Worm (Caenorhabditis elegans): ENCODE results near the gene C27A7.5.
A peak's percentile ranks its signal among the peaks of the same experiment; 100 is the strongest.

The C27A7.5 gene

ce11 chrV:12162220-12162619, at the start of gene C27A7.5:
Gene C27A7.5, minus strand, starts transcription at chrV:12162320.
- TF ChIP-seq unc-39 (tag; optimal IDR thresholded peaks at IDR 0.05) (no peak), egl-27 (tag; optimal IDR thresholded peaks at IDR 0.05) (no peak), unc-55 (GFP tag; optimal IDR thresholded peaks at IDR 0.05) (no peak), blmp-1 (tag; optimal IDR thresholded peaks at IDR 0.05; ENCODE audit: insufficient read depth) (no peak), mbf-1 (tag; optimal IDR thresholded peaks at IDR 0.05) (no peak), C34F6.9 (tag; optimal IDR thresholded peaks at IDR 0.05) (no peak), elt-1 (tag; optimal IDR thresholded peaks at IDR 0.05) (no peak), sem-4 (tag; optimal IDR thresholded peaks at IDR 0.05) (no peak), nhr-23 (tag; optimal IDR thresholded peaks at IDR 0.05) (no peak), lin-39 (tag; optimal IDR thresholded peaks at IDR 0.05) (no peak), nhr-25 (tag; optimal IDR thresholded peaks at IDR 0.05) (no peak), mdl-1 (tag; optimal IDR thresholded peaks at IDR 0.05) (no peak), alr-1 (tag; optimal IDR thresholded peaks at IDR 0.05) (no peak), R02D3.7 (tag; optimal IDR thresholded peaks at IDR 0.05) (no peak), unc-62 (GFP tag; optimal IDR thresholded peaks at IDR 0.05) (no peak), mab-5 (tag; optimal IDR thresholded peaks at IDR 0.05) (no peak), gmeb-1 (tag; optimal IDR thresholded peaks at IDR 0.05) (no peak), nhr-10 (tag; optimal IDR thresholded peaks at IDR 0.05) (no peak), crh-2 (tag; optimal IDR thresholded peaks at IDR 0.05) (no peak)

- TF ChIP-seq nhr-12 (tag; optimal IDR thresholded peaks at IDR 0.05) (no peak), egl-27 (tag; optimal IDR thresholded peaks at IDR 0.05) (no peak), nhr-77 (tag; optimal IDR thresholded peaks at IDR 0.05) (no peak), sma-9 (GFP tag; optimal IDR thresholded peaks at IDR 0.05) (no peak), sma-9 (tag; optimal IDR thresholded peaks at IDR 0.05) (no peak), lsy-2 (tag; optimal IDR thresholded peaks at IDR 0.05) (no peak), nhr-129 (tag; optimal IDR thresholded peaks at IDR 0.05) (peak; percentile 23), ztf-1 (GFP tag; conservative IDR thresholded peaks at IDR 0.05) (no peak), crh-2 (tag; optimal IDR thresholded peaks at IDR 0.05) (no peak), elt-1 (tag; optimal IDR thresholded peaks at IDR 0.05) (no peak), gmeb-1 (tag; optimal IDR thresholded peaks at IDR 0.05) (no peak), fos-1 (tag; optimal IDR thresholded peaks at IDR 0.05) (no peak), mbf-1 (tag; optimal IDR thresholded peaks at IDR 0.05) (no peak), ZK546.5 (tag; optimal IDR thresholded peaks at IDR 0.05) (no peak), mab-5 (tag; optimal IDR thresholded peaks at IDR 0.05) (no peak), aly-2 (tag; optimal IDR thresholded peaks at IDR 0.05) (no peak), nhr-6 (tag; optimal IDR thresholded peaks at IDR 0.05) (no peak), C34F6.9 (tag; optimal IDR thresholded peaks at IDR 0.05) (no peak), peb-1 (tag; optimal IDR thresholded peaks at IDR 0.05) (no peak), nhr-237 (tag; optimal IDR thresholded peaks at IDR 0.05) (no peak), lin-13 (GFP tag; optimal IDR thresholded peaks at IDR 0.05) (no peak), unc-62 (GFP tag; optimal IDR thresholded peaks at IDR 0.05) (no peak), blmp-1 (tag; optimal IDR thresholded peaks at IDR 0.05; ENCODE audit: insufficient read depth) (no peak), ceh-82 (tag; optimal IDR thresholded peaks at IDR 0.05) (no peak), unc-55 (GFP tag; optimal IDR thresholded peaks at IDR 0.05) (peak; percentile 20), zag-1 (tag; optimal IDR thresholded peaks at IDR 0.05) (peak; percentile 32), Y55F3AM.14 (GFP tag; optimal IDR thresholded peaks at IDR 0.05) (no peak), F13H6.1 (tag; optimal IDR thresholded peaks at IDR 0.05) (peak; percentile 30), elt-3 (tag; optimal IDR thresholded peaks at IDR 0.05) (no peak), snpc-4 (tag; optimal IDR thresholded peaks at IDR 0.05) (no peak)
Observed at ce11 chrV:12211090-12211489, 49.0 kb upstream of the C27A7.5 start.

ce11 chrV:12209951-12210350, 47.8 kb upstream of the C27A7.5 start:
- TF ChIP-seq R02D3.7 (tag; optimal IDR thresholded peaks at IDR 0.05) (no peak), lsy-2 (tag; optimal IDR thresholded peaks at IDR 0.05) (no peak), ztf-1 (GFP tag; conservative IDR thresholded peaks at IDR 0.05) (no peak), lin-13 (GFP tag; optimal IDR thresholded peaks at IDR 0.05) (no peak), nhr-129 (tag; optimal IDR thresholded peaks at IDR 0.05) (no peak), nhr-237 (tag; optimal IDR thresholded peaks at IDR 0.05) (no peak), snpc-4 (tag; optimal IDR thresholded peaks at IDR 0.05) (no peak), fos-1 (tag; optimal IDR thresholded peaks at IDR 0.05) (no peak), alr-1 (tag; optimal IDR thresholded peaks at IDR 0.05) (no peak), unc-39 (tag; optimal IDR thresholded peaks at IDR 0.05) (no peak), mdl-1 (tag; optimal IDR thresholded peaks at IDR 0.05) (no peak), ceh-16 (tag; optimal IDR thresholded peaks at IDR 0.05) (no peak), C34F6.9 (tag; optimal IDR thresholded peaks at IDR 0.05) (no peak)

All from whole organism, L2 larva.